Worm (Caenorhabditis elegans) whole organism, young adult: ENCODE results near the gene col-93.

Source experiments
- B0019.2 ChIP-seq: fragments of 200-800 bp; sonication (Bioruptor generic); conservative IDR thresholded peaks from 2 replicates; pipeline ENCODE4 v1.3.6; 2022; ENCODE audit warnings: missing genetic modification reagents, missing genetic modification characterization, missing compliant biosample characterization
- C06A6.2 ChIP-seq: fragments of 200-800 bp; sonication (Bioruptor generic); conservative IDR thresholded peaks from 2 replicates; pipeline ENCODE4 v1.3.6; 2022; ENCODE audit warnings: missing genetic modification characterization, missing compliant biosample characterization
- F22D6.2 ChIP-seq: sonication (generic microtip); optimal IDR thresholded peaks from 2 replicates; lab custom pipeline; 2016; ENCODE audit warnings: mild to moderate bottlenecking, missing genetic modification characterization, missing compliant biosample characterization
- F39B2.1 ChIP-seq: fragments of 200-800 bp; sonication (Bioruptor generic); IDR thresholded peaks from 2 replicates; pipeline ENCODE4 v1.3.6; 2022; ENCODE audit warnings: missing genetic modification reagents, missing genetic modification characterization, missing compliant biosample characterization
- F55B11.4 ChIP-seq: sonication (generic microtip); optimal IDR thresholded peaks from 2 replicates; lab custom pipeline; 2016; ENCODE audit warnings: missing compliant biosample characterization, missing genetic modification characterization, borderline replicate concordance; ENCODE audit not compliant: insufficient read depth
- F57A8.1 ChIP-seq: fragments of 200-800 bp; sonication (Bioruptor generic); optimal IDR thresholded peaks from 2 replicates; lab custom pipeline; 2018; ENCODE audit warnings: mild to moderate bottlenecking, missing genetic modification characterization, moderate library complexity, missing compliant biosample characterization
- T07F8.4 ChIP-seq: sonication (generic microtip); optimal IDR thresholded peaks from 2 replicates; lab custom pipeline; 2016; ENCODE audit warnings: mild to moderate bottlenecking, missing genetic modification characterization, moderate library complexity, missing compliant biosample characterization
- T26A5.8 ChIP-seq: sonication (generic microtip); optimal IDR thresholded peaks from 2 replicates; lab custom pipeline; 2016; ENCODE audit warnings: missing genetic modification characterization, missing compliant biosample characterization
- ZK185.1 ChIP-seq: sonication (generic microtip); optimal IDR thresholded peaks from 2 replicates; lab custom pipeline; 2016; ENCODE audit warnings: mild to moderate bottlenecking, missing genetic modification characterization, missing compliant biosample characterization; ENCODE audit not compliant: poor library complexity, severe bottlenecking
- aptf-2 ChIP-seq: fragments of 200-800 bp; sonication (Bioruptor generic); conservative IDR thresholded peaks from 2 replicates; pipeline ENCODE4 v1.3.6; 2022; ENCODE audit warnings: missing genetic modification reagents, missing genetic modification characterization, missing compliant biosample characterization
- atf-7 ChIP-seq: sonication (generic microtip); optimal IDR thresholded peaks from 2 replicates; lab custom pipeline; 2017; ENCODE audit warnings: mild to moderate bottlenecking, missing genetic modification characterization, missing compliant biosample characterization
- ccch-3 ChIP-seq: fragments of 200-800 bp; sonication (Bioruptor generic); optimal IDR thresholded peaks from 2 replicates; lab custom pipeline; 2018; ENCODE audit warnings: mild to moderate bottlenecking, missing genetic modification characterization, missing compliant biosample characterization
- cebp-1 ChIP-seq, 2 experiments: fragments of 200-800 bp in 1 of 2; sonication (Bioruptor generic) in 1 of 2; sonication (generic microtip) in 1 of 2; IDR thresholded peaks in 1 of 2; optimal IDR thresholded peaks in 1 of 2; 2 replicates each; pipeline versions ENCODE4 v1.3.6 to Lab custom; 2017 to 2022; ENCODE audit warnings: missing compliant biosample characterization in 2 of 2, missing genetic modification characterization in 2 of 2, mild to moderate bottlenecking in 1 of 2, missing genetic modification reagents in 1 of 2, moderate library complexity in 1 of 2
- ceh-27 ChIP-seq: fragments of 200-800 bp; sonication (Bioruptor generic); optimal IDR thresholded peaks from 2 replicates; lab custom pipeline; 2018; ENCODE audit warnings: mild to moderate bottlenecking, missing genetic modification characterization, moderate library complexity, missing compliant biosample characterization
- ceh-40 ChIP-seq: fragments of 200-800 bp; sonication (Bioruptor generic); IDR thresholded peaks from 2 replicates; pipeline ENCODE4 v1.3.6; 2022; ENCODE audit warnings: missing genetic modification characterization, missing compliant biosample characterization
- dpl-1 ChIP-seq: fragments of 150-350 bp; optimal IDR thresholded peaks from 2 replicates; lab custom pipeline; 2014; ENCODE audit warnings: missing biosample characterization, missing genetic modification reagents, missing genetic modification characterization
- egrh-3 ChIP-seq: fragments of 200-800 bp; sonication (Bioruptor generic); IDR thresholded peaks from 2 replicates; pipeline ENCODE4 v1.3.6; 2022; ENCODE audit warnings: missing genetic modification reagents, missing genetic modification characterization, missing compliant biosample characterization
- ekl-4 ChIP-seq: fragments of 200-800 bp; sonication (Bioruptor generic); IDR thresholded peaks from 2 replicates; pipeline ENCODE4 v1.3.6; 2022; ENCODE audit warnings: missing genetic modification reagents, missing genetic modification characterization, missing compliant biosample characterization
- lag-1 ChIP-seq: fragments of 200-800 bp; sonication (Bioruptor generic); IDR thresholded peaks from 2 replicates; pipeline ENCODE4 v1.3.6; 2022; ENCODE audit warnings: missing genetic modification reagents, missing genetic modification characterization, missing compliant biosample characterization
- lin-26 ChIP-seq: fragments of 200-800 bp; sonication (Bioruptor generic); IDR thresholded peaks from 2 replicates; pipeline ENCODE4 v1.3.6; 2022; ENCODE audit warnings: missing genetic modification reagents, missing genetic modification characterization, missing compliant biosample characterization
- mcd-1 ChIP-seq: fragments of 200-800 bp; sonication (Bioruptor generic); IDR thresholded peaks from 2 replicates; pipeline ENCODE4 v1.3.6; 2022; ENCODE audit warnings: missing genetic modification reagents, missing genetic modification characterization, missing compliant biosample characterization
- nfya-1 ChIP-seq: sonication (generic microtip); optimal IDR thresholded peaks from 2 replicates; lab custom pipeline; 2017; ENCODE audit warnings: antibody characterized with exemption, missing compliant biosample characterization, missing genetic modification characterization, borderline replicate concordance; ENCODE audit not compliant: insufficient read depth
- nhr-120 ChIP-seq: fragments of 200-800 bp; sonication (Bioruptor generic); IDR thresholded peaks from 2 replicates; pipeline ENCODE4 v1.3.6; 2022; ENCODE audit warnings: missing genetic modification characterization, missing compliant biosample characterization
- nhr-80 ChIP-seq: sonication (generic microtip); optimal IDR thresholded peaks from 2 replicates; lab custom pipeline; 2016; ENCODE audit warnings: missing genetic modification characterization, missing compliant biosample characterization
- pha-4 ChIP-seq: fragments of 150-350 bp; sonication (generic microtip); optimal IDR thresholded peaks from 2 replicates; lab custom pipeline; 2014; ENCODE audit warnings: missing biosample characterization, missing genetic modification reagents, missing genetic modification characterization
- rec-8 ChIP-seq, 2 experiments: sonication (generic microtip); optimal IDR thresholded peaks; 2 replicates each; lab custom pipeline; 2016; ENCODE audit warnings: mild to moderate bottlenecking in 2 of 2, missing genetic modification characterization in 2 of 2, missing genetic modification reagents in 2 of 2, missing genotype in 2 of 2, missing biosample characterization in 1 of 2, missing compliant biosample characterization in 1 of 2, moderate library complexity in 1 of 2
- repo-1 ChIP-seq: sonication (generic microtip); optimal IDR thresholded peaks from 2 replicates; lab custom pipeline; 2017; ENCODE audit warnings: mild to moderate bottlenecking, missing genetic modification characterization, missing compliant biosample characterization
- rpc-1 ChIP-seq, 2 experiments: fragments of 150-350 bp in 1 of 2; sonication (generic microtip) in 1 of 2; optimal IDR thresholded peaks; 2 replicates each; lab custom pipeline; 2014 to 2018; ENCODE audit warnings: missing biosample characterization in 1 of 2, missing genetic modification characterization in 1 of 2, missing genetic modification reagents in 1 of 2, missing genotype in 1 of 2
- snpc-4 ChIP-seq, 5 experiments: fragments of 150-350 bp in 1 of 5; sonication (generic microtip) in 4 of 5; optimal IDR thresholded peaks; 2 replicates each; lab custom pipeline; 2014 to 2018; ENCODE audit warnings: missing genetic modification characterization in 5 of 5, missing biosample characterization in 3 of 5, antibody characterized with exemption in 2 of 5, mild to moderate bottlenecking in 2 of 5, missing compliant biosample characterization in 2 of 5, missing genotype in 2 of 5, moderate library complexity in 2 of 5, missing genetic modification reagents in 1 of 5
- tbp1 ChIP-seq: fragments of 200-800 bp; sonication (Bioruptor generic); optimal IDR thresholded peaks from 2 replicates; lab custom pipeline; 2018; ENCODE audit warnings: mild to moderate bottlenecking, missing genetic modification characterization, missing compliant biosample characterization
- tlf-1 ChIP-seq: fragments of 200-800 bp; sonication (Bioruptor generic); optimal IDR thresholded peaks from 2 replicates; lab custom pipeline; 2018; ENCODE audit warnings: mild to moderate bottlenecking, missing genetic modification characterization, missing compliant biosample characterization
- ztf-18 ChIP-seq: sonication (generic microtip); optimal IDR thresholded peaks from 2 replicates; lab custom pipeline; 2016; ENCODE audit warnings: missing genotype, mild to moderate bottlenecking, missing genetic modification characterization, missing compliant biosample characterization
- ztf-3 ChIP-seq: fragments of 200-800 bp; sonication (Bioruptor generic); optimal IDR thresholded peaks from 2 replicates; lab custom pipeline; 2018; ENCODE audit warnings: mild to moderate bottlenecking, missing genetic modification characterization, missing compliant biosample characterization

col-93 gene

DNA sequence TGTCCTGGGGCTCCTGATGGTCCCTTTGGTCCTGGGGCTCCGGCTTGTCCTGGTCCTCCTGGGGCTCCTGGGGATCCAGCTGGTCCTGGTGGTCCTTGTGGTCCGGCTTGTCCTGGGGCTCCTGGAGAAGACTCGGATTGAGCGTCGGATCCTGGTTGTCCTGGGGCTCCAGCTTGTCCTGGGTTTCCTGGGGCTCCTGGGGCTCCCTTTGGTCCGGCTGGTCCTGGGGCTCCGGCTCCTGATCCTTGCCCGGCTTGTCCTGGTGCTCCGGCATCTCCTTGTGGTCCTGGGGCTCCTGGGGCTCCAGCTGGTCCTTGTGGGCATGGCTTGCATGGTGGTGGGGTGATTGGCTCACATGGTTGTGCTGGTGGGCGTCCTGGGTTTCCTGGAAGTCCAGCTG is 660 bp downstream of the col-93 start:
- peak; percentile 38; the same call in 1 of the 2 replicates for TF ChIP-seq lin-26 (GFP tag; lab: Robert Waterston, UW)
- peak; percentile 97 for TF ChIP-seq egrh-3 (GFP tag; lab: Robert Waterston, UW)
- TF ChIP-seq nhr-120 (GFP tag; lab: Robert Waterston, UW), result 0 out of 2 replicates have a peak, but pooled peaks have one; percentile 26
- peak; percentile 38; the same call in 1 of the 2 replicates for TF ChIP-seq mcd-1 (GFP tag; lab: Robert Waterston, UW)

DNA sequence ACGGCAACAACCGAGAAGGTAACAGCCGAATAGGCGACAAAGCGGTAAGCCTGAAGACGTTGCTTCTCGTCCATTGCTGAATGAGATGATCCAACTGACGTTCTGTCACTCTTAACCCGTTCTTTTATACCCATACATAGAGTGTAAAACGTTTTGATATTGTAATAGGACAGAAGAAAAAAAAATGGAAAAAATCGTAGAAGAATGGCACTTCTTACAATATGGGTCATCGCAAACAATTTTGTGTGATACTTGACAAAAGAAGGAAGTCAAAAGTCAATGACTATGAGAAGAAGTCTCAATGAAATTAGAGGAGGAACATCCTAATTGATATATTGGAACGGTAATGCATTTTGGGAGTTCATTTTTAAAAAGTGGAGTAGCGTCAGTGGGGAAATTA is 2.3 kb downstream of the col-93 start, which contains the start of gene col-92:
Gene col-92 (minus strand): TSS at position 101 of the 400 bp plus-strand sequence.
- TF ChIP-seq ekl-4 (GFP tag; lab: Robert Waterston, UW) (no peak), rec-8 (tag; optimal IDR thresholded peaks at IDR 0.05; lab: Kevin White, UChicago) (no peak), F39B2.1 (no peak), nfya-1 (tag; lab: Kevin White, UChicago) (no peak)

ce11 chrIII:10981555-10981954 is 3.9 kb downstream of the col-93 start:
- TF ChIP-seq F22D6.2 (tag; lab: Kevin White, UChicago), result no peak

DNA sequence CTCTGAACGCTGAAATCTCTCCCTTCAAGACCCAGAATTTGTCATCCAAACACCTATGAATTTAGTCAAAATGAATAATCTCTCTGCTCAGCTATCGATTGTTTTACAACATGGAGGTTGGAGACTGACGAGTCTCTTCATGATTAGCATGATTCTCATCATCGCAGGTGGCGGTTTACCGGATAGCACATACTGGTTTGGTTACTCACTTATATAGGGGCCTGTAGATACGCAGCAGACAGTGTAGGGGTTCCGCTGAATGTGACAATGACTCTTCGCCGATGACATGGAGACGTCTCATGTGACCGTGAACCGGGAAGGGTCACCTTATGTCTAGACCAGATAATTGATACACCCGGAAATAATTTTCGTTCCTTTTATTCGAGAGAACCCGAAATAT is 8.8 kb downstream of the col-93 start:
- no peak for TF ChIP-seq cebp-1 (GFP tag; IDR thresholded peaks at IDR 0.05; lab: Robert Waterston, UW)
- no peak for TF ChIP-seq cebp-1 (tag; optimal IDR thresholded peaks at IDR 0.05; lab: Kevin White, UChicago)
- TF ChIP-seq snpc-4 (GFP tag; optimal IDR thresholded peaks at IDR 0.05; lab: Kevin White, UChicago), result no peak
- peak in 1 of 4 experiments; percentile 76 for TF ChIP-seq snpc-4 (tag; optimal IDR thresholded peaks at IDR 0.05; lab: Kevin White, UChicago)
- TF ChIP-seq repo-1 (tag; lab: Kevin White, UChicago), result no peak
- no peak for TF ChIP-seq ztf-3 (GFP tag; lab: Kevin White, UChicago)
- peak; percentile 9 for TF ChIP-seq tbp1 (GFP tag; lab: Kevin White, UChicago)
- no peak for TF ChIP-seq ceh-27
- no peak for TF ChIP-seq rpc-1 (optimal IDR thresholded peaks at IDR 0.05; lab: Kevin White, UChicago)
- peak; percentile 44 for TF ChIP-seq rpc-1 (tag; optimal IDR thresholded peaks at IDR 0.05; lab: Kevin White, UChicago)

ce11 chrIII:10969644-10970043 is 15.8 kb downstream of the col-93 start, which contains the start of gene dhc-4:
TSS of gene dhc-4 (plus strand) at chrIII:10969944.
- TF ChIP-seq C06A6.2 (GFP tag; lab: Robert Waterston, UW) (no peak), B0019.2 (GFP tag; lab: Robert Waterston, UW) (no peak), tbp1 (GFP tag; lab: Kevin White, UChicago) (no peak), ztf-18 (tag; lab: Kevin White, UChicago) (no peak), F57A8.1 (GFP tag; lab: Kevin White, UChicago) (no peak), ZK185.1 (tag; lab: Kevin White, UChicago) (no peak), aptf-2 (no peak), lag-1 (GFP tag; lab: Robert Waterston, UW) (no peak), nhr-80 (tag; lab: Kevin White, UChicago) (no peak)
- TF ChIP-seq, all 124 proteins: peak for 0

DNA sequence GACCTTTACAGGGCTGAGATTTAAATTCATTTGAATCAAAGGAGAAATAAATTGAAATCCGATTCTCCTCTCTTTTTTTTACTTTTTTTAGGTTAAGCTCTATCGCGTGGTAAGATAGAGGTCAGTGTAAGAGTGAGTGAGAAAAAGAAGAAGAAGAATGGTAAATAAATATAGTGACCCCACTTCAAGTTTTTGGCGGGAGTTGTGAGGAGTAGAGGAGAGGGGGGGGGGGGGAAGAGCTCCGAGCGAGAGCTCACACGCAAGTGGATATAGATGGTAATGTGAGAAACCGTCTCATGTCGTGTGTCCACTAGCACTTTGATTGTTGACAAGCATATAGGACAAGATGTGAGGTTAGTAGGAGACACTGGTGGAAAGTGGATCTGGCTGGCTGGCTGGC is 18.4 kb downstream of the col-93 start, which contains the start of gene W05B2.2:
Gene W05B2.2 (minus strand): TSS at position 101 of the 400 bp plus-strand sequence.
- TF ChIP-seq ztf-18 (tag; lab: Kevin White, UChicago) (no peak), lag-1 (GFP tag; lab: Robert Waterston, UW) (no peak), tlf-1 (GFP tag; lab: Kevin White, UChicago) (no peak), lin-26 (GFP tag; lab: Robert Waterston, UW) (no peak), ccch-3 (GFP tag; lab: Kevin White, UChicago) (no peak), atf-7 (tag; lab: Kevin White, UChicago) (no peak), ceh-40 (GFP tag; lab: Robert Waterston, UW) (no peak), T26A5.8 (no peak), repo-1 (tag; lab: Kevin White, UChicago) (no peak), pha-4 (tag; lab: Kevin White, UChicago) (no peak), dpl-1 (no peak), T07F8.4 (tag; lab: Kevin White, UChicago) (no peak), rpc-1 (optimal IDR thresholded peaks at IDR 0.05; lab: Kevin White, UChicago) (no peak), rpc-1 (tag; optimal IDR thresholded peaks at IDR 0.05; lab: Kevin White, UChicago) (no peak), ZK185.1 (tag; lab: Kevin White, UChicago) (no peak), nhr-120 (GFP tag; lab: Robert Waterston, UW) (no peak), F55B11.4 (no peak)
